Worm (Caenorhabditis elegans): Measurements from ENCODE around the gene F48G7.13.

DNA sequence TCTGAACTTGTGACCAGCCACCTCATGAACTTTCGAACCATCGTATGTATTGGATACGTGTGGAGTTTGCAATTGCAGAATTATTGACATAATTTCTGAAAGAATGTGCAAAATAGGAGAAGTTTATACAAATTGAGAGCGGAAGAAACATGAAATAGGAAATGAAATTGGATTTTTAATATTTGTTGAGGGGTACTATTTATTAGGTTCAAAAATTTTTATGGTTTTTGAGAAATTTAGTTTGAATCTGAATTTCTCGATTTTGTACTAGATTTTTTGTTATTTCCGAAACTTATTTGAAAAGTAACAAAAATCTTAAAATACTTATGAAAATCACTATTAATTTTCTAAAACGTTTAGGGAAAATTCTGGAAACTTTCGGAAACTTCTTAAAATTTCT lies 13.2 kb downstream of the F48G7.13 start, which contains the start of gene F48G7.9:
- TF ChIP-seq unc-120 (tag; optimal IDR thresholded peaks at IDR 0.05; ENCODE audit: poor library complexity, severe bottlenecking) (no peak), pha-4 (tag; optimal IDR thresholded peaks at IDR 0.05) (no peak), nhr-237 (tag; optimal IDR thresholded peaks at IDR 0.05) (no peak), ztf-11 (tag; optimal IDR thresholded peaks at IDR 0.05) (no peak), lin-13 (tag; optimal IDR thresholded peaks at IDR 0.05) (no peak), unc-39 (tag; optimal IDR thresholded peaks at IDR 0.05) (no peak), lsy-2 (tag; optimal IDR thresholded peaks at IDR 0.05) (no peak), nhr-76 (tag; optimal IDR thresholded peaks at IDR 0.05) (no peak)

Data from whole organism, mixed stage, embryonic.